Worm (Caenorhabditis elegans) whole organism, L1 larva: Measurements from ENCODE around the gene str-211.

Source experiments
- C16A3.4 ChIP-seq: fragments of 150-350 bp; optimal IDR thresholded peaks from 2 replicates; lab custom pipeline; 2014; ENCODE audit warnings: missing biosample characterization, missing genetic modification characterization
- Y116A8C.19 ChIP-seq: sonication (generic microtip); optimal IDR thresholded peaks from 2 replicates; lab custom pipeline; 2016; ENCODE audit warnings: missing compliant biosample characterization, missing genetic modification characterization, borderline replicate concordance
- alr-1 ChIP-seq: fragments of 200-800 bp; sonication (Bioruptor generic); optimal IDR thresholded peaks from 2 replicates; lab custom pipeline; 2018; ENCODE audit warnings: borderline replicate concordance, mild to moderate bottlenecking, missing genetic modification characterization, missing compliant biosample characterization
- aly-2 ChIP-seq: fragments of 150-350 bp; optimal IDR thresholded peaks from 2 replicates; lab custom pipeline; 2014; ENCODE audit warnings: missing biosample characterization, missing genetic modification characterization
- ceh-8 ChIP-seq: fragments of 200-800 bp; sonication (Bioruptor generic); optimal IDR thresholded peaks from 2 replicates; lab custom pipeline; 2018; ENCODE audit warnings: mild to moderate bottlenecking, missing genetic modification characterization, moderate library complexity, missing compliant biosample characterization
- ceh-82 ChIP-seq, 3 experiments: fragments of 150-350 bp in 1 of 3; sonication (generic microtip) in 2 of 3; optimal IDR thresholded peaks; 2 replicates each; lab custom pipeline; 2014 to 2017; ENCODE audit warnings: missing biosample characterization in 3 of 3, missing genetic modification characterization in 3 of 3
- ceh-90 ChIP-seq: sonication (generic microtip); optimal IDR thresholded peaks from 2 replicates; lab custom pipeline; 2016; ENCODE audit warnings: missing genetic modification characterization, missing compliant biosample characterization
- efl-1 ChIP-seq, 4 experiments: fragments of 150-350 bp; optimal IDR thresholded peaks in 3 of 4; peaks in 1 of 4; 1 replicate in 1 of 4; 2 replicates in 3 of 4; lab custom pipeline; 2014; ENCODE audit warnings: missing biosample characterization in 2 of 4, missing genetic modification characterization in 2 of 4, missing genetic modification reagents in 2 of 4
- egl-27 ChIP-seq, 2 experiments: fragments of 150-350 bp in 1 of 2; sonication (generic microtip); optimal IDR thresholded peaks; 3 replicates each; lab custom pipeline; 2017 to 2018; ENCODE audit warnings: missing biosample characterization in 2 of 2, missing genetic modification characterization in 2 of 2, missing genetic modification reagents in 2 of 2
- elt-2 ChIP-seq: sonication (generic microtip); optimal IDR thresholded peaks from 2 replicates; lab custom pipeline; 2016; ENCODE audit warnings: missing genetic modification characterization, mild to moderate bottlenecking, inconsistent platforms, missing compliant biosample characterization, missing genetic modification reagents
- fkh-4 ChIP-seq: sonication (generic microtip); optimal IDR thresholded peaks from 2 replicates; lab custom pipeline; 2016; ENCODE audit warnings: missing compliant biosample characterization, missing genetic modification characterization, borderline replicate concordance
- fkh-8 ChIP-seq: sonication (generic microtip); optimal IDR thresholded peaks from 2 replicates; lab custom pipeline; 2016; ENCODE audit warnings: mild to moderate bottlenecking, missing genetic modification characterization, missing compliant biosample characterization
- fos-1 ChIP-seq: fragments of 150-350 bp; optimal IDR thresholded peaks from 2 replicates; lab custom pipeline; 2014; ENCODE audit warnings: missing biosample characterization, missing genetic modification characterization
- grh-1 ChIP-seq: fragments of 200-800 bp; sonication (Bioruptor generic); IDR thresholded peaks from 2 replicates; pipeline ENCODE4 v1.3.6; 2022; ENCODE audit warnings: missing genetic modification reagents, missing genetic modification characterization, missing compliant biosample characterization
- hlh-4 ChIP-seq: sonication (generic microtip); optimal IDR thresholded peaks from 2 replicates; lab custom pipeline; 2016; ENCODE audit warnings: mild to moderate bottlenecking, missing genetic modification characterization, missing compliant biosample characterization
- isw-1 ChIP-seq: fragments of 200-800 bp; sonication (Bioruptor generic); IDR thresholded peaks from 2 replicates; pipeline ENCODE4 v1.3.6; 2022; ENCODE audit warnings: missing genetic modification characterization, missing compliant biosample characterization
- jun-1 ChIP-seq: fragments of 150-350 bp; optimal IDR thresholded peaks from 2 replicates; lab custom pipeline; 2014; ENCODE audit warnings: missing biosample characterization, missing genetic modification reagents, missing genetic modification characterization
- lin-13 ChIP-seq: fragments of 150-350 bp; optimal IDR thresholded peaks from 2 replicates; lab custom pipeline; 2014; ENCODE audit warnings: missing biosample characterization, missing genetic modification reagents, missing genetic modification characterization
- lin-14 ChIP-seq: fragments of 200-800 bp; sonication (Bioruptor generic); optimal IDR thresholded peaks from 2 replicates; lab custom pipeline; 2018; ENCODE audit warnings: mild to moderate bottlenecking, missing genetic modification characterization, moderate library complexity, missing compliant biosample characterization
- lin-35 ChIP-seq, 2 experiments: fragments of 150-350 bp; optimal IDR thresholded peaks; 2 replicates each; lab custom pipeline; 2014; ENCODE audit warnings: missing biosample characterization in 2 of 2, missing genetic modification characterization in 2 of 2, missing genetic modification reagents in 2 of 2
- lir-3 ChIP-seq: sonication (generic microtip); optimal IDR thresholded peaks from 2 replicates; lab custom pipeline; 2016; ENCODE audit warnings: mild to moderate bottlenecking, missing genetic modification characterization, moderate library complexity, missing compliant biosample characterization; ENCODE audit not compliant: poor library complexity
- lsy-2 ChIP-seq, 2 experiments: fragments of 150-350 bp; optimal IDR thresholded peaks; 2 replicates each; lab custom pipeline; 2014; ENCODE audit warnings: missing biosample characterization in 2 of 2, missing genetic modification characterization in 2 of 2
- mab-9 ChIP-seq: fragments of 200-800 bp; sonication (Bioruptor generic); IDR thresholded peaks from 2 replicates; pipeline ENCODE4 v1.3.6; 2022; ENCODE audit warnings: missing genetic modification reagents, missing genetic modification characterization, missing compliant biosample characterization
- mdl-1 ChIP-seq, 2 experiments: fragments of 150-350 bp; optimal IDR thresholded peaks; 2 replicates each; lab custom pipeline; 2014 to 2017; ENCODE audit warnings: missing biosample characterization in 2 of 2, missing genetic modification characterization in 2 of 2, inconsistent platforms in 1 of 2
- mef-2 ChIP-seq: fragments of 150-350 bp; optimal IDR thresholded peaks from 2 replicates; lab custom pipeline; 2014; ENCODE audit warnings: missing biosample characterization, missing genetic modification characterization
- mep-1 ChIP-seq: fragments of 150-350 bp; optimal IDR thresholded peaks from 2 replicates; lab custom pipeline; 2014; ENCODE audit warnings: missing biosample characterization, missing genetic modification characterization
- nhr-11 ChIP-seq: fragments of 150-350 bp; optimal IDR thresholded peaks from 2 replicates; lab custom pipeline; 2014; ENCODE audit warnings: missing biosample characterization, missing genetic modification characterization
- nhr-19 ChIP-seq: fragments of 200-800 bp; sonication (Bioruptor generic); conservative IDR thresholded peaks from 2 replicates; pipeline ENCODE4 v1.3.6; 2022; ENCODE audit warnings: missing genetic modification characterization, missing compliant biosample characterization
- nhr-47 ChIP-seq: sonication (generic microtip); optimal IDR thresholded peaks from 2 replicates; lab custom pipeline; 2016; ENCODE audit warnings: mild to moderate bottlenecking, missing genetic modification characterization, moderate library complexity, missing compliant biosample characterization
- nhr-76 ChIP-seq: sonication (generic microtip); optimal IDR thresholded peaks from 2 replicates; lab custom pipeline; 2017; ENCODE audit warnings: missing biosample characterization, missing genetic modification characterization
- nhr-77 ChIP-seq: fragments of 150-350 bp; optimal IDR thresholded peaks from 2 replicates; lab custom pipeline; 2014; ENCODE audit warnings: missing biosample characterization, missing genetic modification characterization
- nhr-84 ChIP-seq: sonication (generic microtip); optimal IDR thresholded peaks from 2 replicates; lab custom pipeline; 2017; ENCODE audit warnings: missing biosample characterization, missing genetic modification characterization
- pax-3 ChIP-seq: fragments of 200-800 bp; sonication (Bioruptor generic); optimal IDR thresholded peaks from 2 replicates; lab custom pipeline; 2018; ENCODE audit warnings: mild to moderate bottlenecking, missing genetic modification characterization, moderate library complexity, missing compliant biosample characterization
- rnt-1 ChIP-seq: sonication (generic microtip); optimal IDR thresholded peaks from 2 replicates; lab custom pipeline; 2016; ENCODE audit warnings: mild to moderate bottlenecking, missing genetic modification characterization, moderate library complexity, missing compliant biosample characterization
- skn-1 ChIP-seq: fragments of 150-350 bp; optimal IDR thresholded peaks from 2 replicates; lab custom pipeline; 2014; ENCODE audit warnings: missing biosample characterization, missing genetic modification characterization
- snu-23 ChIP-seq: sonication (generic microtip); optimal IDR thresholded peaks from 2 replicates; lab custom pipeline; 2016; ENCODE audit warnings: missing genetic modification characterization, missing compliant biosample characterization
- swsn-7 ChIP-seq: sonication (generic microtip); optimal IDR thresholded peaks from 2 replicates; lab custom pipeline; 2016; ENCODE audit warnings: missing genetic modification characterization, missing compliant biosample characterization
- tlp-1 ChIP-seq: fragments of 150-350 bp; optimal IDR thresholded peaks from 2 replicates; lab custom pipeline; 2014; ENCODE audit warnings: missing biosample characterization, missing genetic modification characterization
- unc-30 ChIP-seq: sonication (generic microtip); optimal IDR thresholded peaks from 2 replicates; lab custom pipeline; 2017; ENCODE audit warnings: missing biosample characterization, missing genetic modification characterization
- unc-62 ChIP-seq: fragments of 150-350 bp; optimal IDR thresholded peaks from 2 replicates; lab custom pipeline; 2014; ENCODE audit warnings: missing biosample characterization, missing genetic modification reagents, missing genetic modification characterization
- vab-15 ChIP-seq: sonication (generic microtip); optimal IDR thresholded peaks from 2 replicates; lab custom pipeline; 2017; ENCODE audit warnings: missing genotype, mild to moderate bottlenecking, missing genetic modification characterization, missing compliant biosample characterization
- zip-4 ChIP-seq: fragments of 200-800 bp; sonication (Bioruptor generic); optimal IDR thresholded peaks from 2 replicates; lab custom pipeline; 2018; ENCODE audit warnings: mild to moderate bottlenecking, missing genetic modification characterization, moderate library complexity, missing compliant biosample characterization

str-211 gene

DNA sequence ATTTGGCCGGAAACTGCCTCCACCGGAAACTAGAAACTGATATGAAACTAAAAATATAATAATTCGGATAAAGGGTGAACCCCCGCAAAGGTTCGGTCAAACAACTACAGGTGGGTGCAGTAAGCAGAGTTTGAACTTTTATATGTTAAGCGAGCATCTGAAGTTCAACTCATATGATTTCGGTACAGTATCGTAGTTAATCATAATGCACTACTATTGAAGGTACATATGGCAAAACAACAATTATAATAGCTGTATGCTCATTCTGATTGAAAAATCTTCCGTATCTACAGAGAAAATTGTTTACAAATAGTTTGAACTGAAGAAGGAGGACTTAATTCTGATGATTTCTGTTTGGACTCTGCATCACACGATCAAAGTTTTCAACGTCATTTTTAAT is 10.9 kb downstream of the str-211 start:
- no peak for TF ChIP-seq grh-1
- TF ChIP-seq fkh-4 (tag; lab: Kevin White, UChicago), result no peak
- no peak for TF ChIP-seq ceh-8
- no peak for TF ChIP-seq swsn-7
- TF ChIP-seq vab-15 (tag; lab: Kevin White, UChicago), result no peak
- no peak for TF ChIP-seq Y116A8C.19 (tag; lab: Kevin White, UChicago)
- TF ChIP-seq nhr-76 (tag; lab: Kevin White, UChicago), result no peak
- no peak for TF ChIP-seq nhr-84
- TF ChIP-seq mef-2 (tag; lab: Kevin White, UChicago), result no peak
- no peak for TF ChIP-seq fkh-8 (tag; lab: Kevin White, UChicago)
- no peak for TF ChIP-seq hlh-4 (tag; lab: Kevin White, UChicago)
- TF ChIP-seq mab-9, result no peak
- TF ChIP-seq lsy-2 (tag; optimal IDR thresholded peaks at IDR 0.05; lab: Kevin White, UChicago), result no peak
- TF ChIP-seq rnt-1, result no peak

DNA sequence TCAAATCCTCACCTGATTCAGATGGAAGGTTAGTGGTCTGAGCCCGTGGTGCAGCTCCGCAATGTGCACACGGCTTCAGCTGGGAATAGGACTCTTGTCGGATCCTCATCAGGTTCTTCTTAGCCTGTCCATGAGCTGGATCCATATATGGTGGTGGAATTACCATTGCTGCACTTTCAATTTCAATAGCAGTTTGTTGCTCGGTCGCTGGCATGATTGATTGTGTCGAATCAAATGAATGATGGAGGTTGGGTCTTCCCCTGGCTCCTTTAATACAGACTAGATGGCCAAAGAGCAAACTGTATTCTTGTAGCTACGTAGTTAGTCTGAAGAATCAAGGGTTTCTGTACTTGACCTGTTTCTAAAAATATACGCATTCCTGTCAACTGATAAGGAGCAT is 11.3 kb downstream of the str-211 start, which contains the start of gene C02E7.10:
C02E7.10 (minus strand) TSS at position 232 of the 400 bp plus-strand sequence.
- no peak for TF ChIP-seq zip-4 (GFP tag; lab: Kevin White, UChicago)
- no peak for TF ChIP-seq isw-1 (GFP tag; lab: Robert Waterston, UW)
- no peak for TF ChIP-seq fos-1 (tag; lab: Kevin White, UChicago)
- TF ChIP-seq lin-13 (GFP tag; lab: Kevin White, UChicago), result no peak
- no peak for TF ChIP-seq pax-3
- no peak for TF ChIP-seq alr-1 (tag; lab: Kevin White, UChicago)
- no peak for TF ChIP-seq skn-1 (tag; lab: Kevin White, UChicago)
- TF ChIP-seq fkh-4 (tag; lab: Kevin White, UChicago), result no peak
- TF ChIP-seq nhr-77 (tag; lab: Kevin White, UChicago), result no peak
- TF ChIP-seq nhr-47, result no peak
- TF ChIP-seq nhr-19 (GFP tag; lab: Robert Waterston, UW), result no peak
- TF ChIP-seq aly-2 (tag; lab: Kevin White, UChicago), result no peak
- no peak for TF ChIP-seq mep-1 (tag; lab: Kevin White, UChicago)
- TF ChIP-seq lin-14 (GFP tag; lab: Kevin White, UChicago), result no peak
- no peak for TF ChIP-seq lir-3
- no peak for TF ChIP-seq mdl-1 (tag; optimal IDR thresholded peaks at IDR 0.05; lab: Kevin White, UChicago)
- TF ChIP-seq elt-2, result no peak
- no peak for TF ChIP-seq efl-1 (optimal IDR thresholded peaks at IDR 0.05; lab: Kevin White, UChicago)
- TF ChIP-seq efl-1 (GFP tag; optimal IDR thresholded peaks at IDR 0.05 in 1 of 2; lab: Kevin White, UChicago), result no peak
- no peak for TF ChIP-seq snu-23

DNA sequence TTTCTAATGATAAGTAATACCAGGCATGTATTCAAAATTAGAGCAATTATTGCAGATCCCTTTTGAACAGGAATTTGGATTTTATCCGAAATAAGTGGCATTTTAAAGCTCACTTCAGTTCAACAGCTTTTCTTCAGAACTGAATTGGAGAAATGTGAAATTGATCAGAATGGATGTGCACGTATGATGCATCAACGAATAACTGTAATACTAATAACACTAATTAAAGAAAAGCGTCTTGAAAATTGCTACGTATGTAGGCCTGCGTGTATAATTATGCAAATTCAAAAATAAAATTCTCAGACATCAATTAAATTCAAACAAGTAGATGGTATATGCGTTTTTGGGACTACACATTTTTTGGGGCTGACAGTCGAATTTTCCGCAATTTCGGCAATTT is 14.3 kb downstream of the str-211 start, which contains the start of gene str-205:
str-205 (minus strand) TSS at position 101 of the 400 bp plus-strand sequence.
- TF ChIP-seq jun-1 (tag; lab: Kevin White, UChicago), result no peak
- no peak for TF ChIP-seq lin-35 (GFP tag; optimal IDR thresholded peaks at IDR 0.05; lab: Kevin White, UChicago)
- no peak for TF ChIP-seq efl-1 (optimal IDR thresholded peaks at IDR 0.05; lab: Kevin White, UChicago)
- TF ChIP-seq efl-1 (GFP tag; optimal IDR thresholded peaks at IDR 0.05 in 1 of 2; lab: Kevin White, UChicago), result no peak
- no peak for TF ChIP-seq mef-2 (tag; lab: Kevin White, UChicago)
- no peak for TF ChIP-seq elt-2
- no peak for TF ChIP-seq nhr-84
- TF ChIP-seq Y116A8C.19 (tag; lab: Kevin White, UChicago), result no peak
- TF ChIP-seq unc-62 (GFP tag; lab: Kevin White, UChicago), result no peak
- no peak for TF ChIP-seq egl-27 (tag; optimal IDR thresholded peaks at IDR 0.05; lab: Kevin White, UChicago)
- no peak for TF ChIP-seq ceh-90
- no peak for TF ChIP-seq ceh-82 (tag; optimal IDR thresholded peaks at IDR 0.05; lab: Kevin White, UChicago)
- TF ChIP-seq C16A3.4 (tag; lab: Kevin White, UChicago), result no peak
- no peak for TF ChIP-seq nhr-11 (tag; lab: Kevin White, UChicago)
- no peak for TF ChIP-seq unc-30 (tag; lab: Kevin White, UChicago)
- TF ChIP-seq pax-3, result no peak
- no peak for TF ChIP-seq lir-3
- TF ChIP-seq tlp-1 (tag; lab: Kevin White, UChicago), result no peak
